Worm (Caenorhabditis elegans): ENCODE results near the gene qui-1.

DNA sequence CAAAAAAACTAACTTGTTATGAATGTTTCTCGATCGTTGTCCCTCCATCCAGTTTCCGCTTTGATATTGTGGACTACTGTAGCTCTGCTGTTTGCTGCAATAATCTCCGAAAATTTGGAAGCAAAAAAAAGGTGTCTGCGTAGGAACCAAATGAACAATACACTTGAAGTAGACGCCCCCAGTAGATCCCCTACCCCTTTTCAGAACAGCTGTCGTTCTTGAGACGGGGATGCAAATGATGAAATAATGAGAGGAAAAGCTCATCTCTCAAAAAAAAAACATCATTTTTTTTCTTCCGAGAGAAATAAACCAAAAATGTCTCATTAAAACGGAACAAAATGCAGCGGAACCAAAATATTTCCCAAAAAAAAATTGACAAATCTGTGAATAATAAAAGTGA is 4.3 kb upstream of the qui-1 start:
- TF ChIP-seq ets-7 (tag; optimal IDR thresholded peaks at IDR 0.05) (no peak), ama-1 (optimal IDR thresholded peaks at IDR 0.05) (no peak)
